Fruit fly (Drosophila melanogaster): Measurements from ENCODE around the gene cm.
A peak's percentile ranks its signal among the peaks of the same experiment; 100 is the strongest.

cm gene

dm6 chrX:6997653-6998491 lies 13.1 kb downstream of the cm start (continued):
- TF ChIP-seq fd96Cb (tag; optimal IDR thresholded peaks at IDR 0.05) (peak; percentile 39), ci (GFP tag; IDR thresholded peaks at IDR 0.05) (peak; percentile 23; the same call in 1 of the 3 replicates), dmrt11E (tag; optimal IDR thresholded peaks at IDR 0.05) (peak; percentile 32), ham (GFP tag; IDR thresholded peaks at IDR 0.05) (no peak), CG6765 (GFP tag; optimal IDR thresholded peaks at IDR 0.05) (no peak), aop (GFP tag; IDR thresholded peaks at IDR 0.05) (no peak), CG14441 (GFP tag; IDR thresholded peaks at IDR 0.05) (no peak), bsh (GFP tag; optimal IDR thresholded peaks at IDR 0.05) (peak; percentile 41 to 55), CG17328 (GFP tag; IDR thresholded peaks at IDR 0.05) (peak; percentile 22; the same call in 1 of the 2 replicates), bcd (GFP tag; optimal IDR thresholded peaks at IDR 0.05) (peak; percentile 19), CG8765 (GFP tag; IDR thresholded peaks at IDR 0.05) (no peak), CG4854 (GFP tag; optimal IDR thresholded peaks at IDR 0.05) (no peak), CG13775 (GFP tag; optimal IDR thresholded peaks at IDR 0.05) (peak; percentile 24), sisA (GFP tag; IDR thresholded peaks at IDR 0.05) (no peak; the same call in 1 of the 2 replicates), CG7357 (GFP tag; IDR thresholded peaks at IDR 0.05) (no peak), Xrp1 (GFP tag; IDR thresholded peaks at IDR 0.05) (peak; percentile 47; the same call in 1 of the 2 replicates), sr (GFP tag; IDR thresholded peaks at IDR 0.05) (no peak), Sox100B (GFP tag; optimal IDR thresholded peaks at IDR 0.05) (peak; percentile 50), CG2712 (tag; optimal IDR thresholded peaks at IDR 0.05) (peak; percentile 47), CG14050 (GFP tag; IDR thresholded peaks at IDR 0.05) (no peak), CG1603 (tag; optimal IDR thresholded peaks at IDR 0.05) (peak; percentile 4), Sry-β (GFP tag; optimal IDR thresholded peaks at IDR 0.05) (peak; percentile 30), B-H2 (GFP tag; optimal IDR thresholded peaks at IDR 0.05) (no peak), tgo (GFP tag; IDR thresholded peaks at IDR 0.05) (no peak), Blimp-1 (GFP tag; optimal IDR thresholded peaks at IDR 0.05) (no peak), grau (tag; optimal IDR thresholded peaks at IDR 0.05) (peak; percentile 10), disco-r (GFP tag; optimal IDR thresholded peaks at IDR 0.05) (no peak), CG15479 (GFP tag; optimal IDR thresholded peaks at IDR 0.05) (peak; percentile 5), sima (GFP tag; optimal IDR thresholded peaks at IDR 0.05) (no peak), CG10267 (tag; optimal IDR thresholded peaks at IDR 0.05) (peak; percentile 11), dan (GFP tag; IDR thresholded peaks at IDR 0.05) (no peak), BtbVII (GFP tag; optimal IDR thresholded peaks at IDR 0.05) (peak; percentile 15), CTCF (GFP tag; optimal IDR thresholded peaks at IDR 0.05) (no peak), ewg (GFP tag; optimal IDR thresholded peaks at IDR 0.05) (peak; percentile 2), CG18262 (tag; optimal IDR thresholded peaks at IDR 0.05) (peak; percentile 77), hbn (GFP tag; IDR thresholded peaks at IDR 0.05; ENCODE audit: partially characterized antibody) (no peak), gcm2 (GFP tag; optimal IDR thresholded peaks at IDR 0.05) (no peak), Drgx (GFP tag; IDR thresholded peaks at IDR 0.05) (peak; percentile 85), Stat92E (GFP tag; optimal IDR thresholded peaks at IDR 0.05) (peak in 1 of 3 experiments; percentile 96), Lhr (GFP tag; optimal IDR thresholded peaks at IDR 0.05) (peak; percentile 19), CG6791 (GFP tag; IDR thresholded peaks at IDR 0.05; ENCODE audit: partially characterized antibody) (peak; percentile 70; the same call in 2 of the 3 replicates), CG17829 (tag; optimal IDR thresholded peaks at IDR 0.05) (peak; percentile 35), da (GFP tag; optimal IDR thresholded peaks at IDR 0.05) (no peak), CG16779 (GFP tag; IDR thresholded peaks at IDR 0.05) (no peak), CG11247 (GFP tag; IDR thresholded peaks at IDR 0.05) (no peak), mld (GFP tag; IDR thresholded peaks at IDR 0.05; ENCODE audit: partially characterized antibody) (no peak), corto (GFP tag; optimal IDR thresholded peaks at IDR 0.05) (peak; percentile 39), CG33213 (GFP tag; optimal IDR thresholded peaks at IDR 0.05) (no peak), CG10959 (GFP tag; IDR thresholded peaks at IDR 0.05) (peak; percentile 55; the same call in 1 of the 2 replicates)
